Worm (Caenorhabditis elegans): ENCODE measurements around the gene fask-1.

Gene fask-1

ce11 chrIV:13098652-13099051 is 1.9 kb upstream of the fask-1 start, which contains the start of the genes dli-1, tin-9.2 and exos-4.1:
TSS of gene dli-1 (minus strand) at chrIV:13098792.
TSS of gene tin-9.2 (plus strand) at chrIV:13098995.
TSS of gene exos-4.1 (plus strand) at chrIV:13098999.
- TF ChIP-seq him-1 (tag; optimal IDR thresholded peaks at IDR 0.05) (no peak), W03F9.2 (tag; optimal IDR thresholded peaks at IDR 0.05) (peak; percentile 86)

DNA sequence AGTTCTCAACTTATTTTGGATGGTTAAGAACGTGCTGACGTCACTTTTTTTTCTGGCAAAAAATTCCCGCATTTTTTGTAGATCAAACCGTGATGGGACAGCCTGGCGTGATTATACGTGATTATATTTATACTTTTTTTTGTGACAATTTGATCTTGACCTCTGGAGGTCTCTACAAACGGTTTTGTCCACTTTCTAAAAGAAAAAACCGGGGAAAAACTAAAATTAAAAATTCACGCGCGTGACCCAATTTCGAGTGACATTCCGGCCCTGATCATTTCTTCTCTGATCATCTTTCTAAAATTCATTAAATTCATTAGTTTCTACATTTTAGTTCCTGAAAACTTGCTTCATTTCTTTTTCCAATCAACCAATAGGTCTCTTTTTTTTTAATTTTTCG is 4.4 kb downstream of the fask-1 start, which contains the start of gene rde-11:
Gene rde-11, plus strand, starts transcription at position 301 of the 400 bp plus-strand sequence.
- TF ChIP-seq him-1 (tag; optimal IDR thresholded peaks at IDR 0.05) (no peak), W03F9.2 (tag; optimal IDR thresholded peaks at IDR 0.05) (no peak), dao-5 (tag; optimal IDR thresholded peaks at IDR 0.05) (no peak)

ce11 chrIV:13107359-13107758 is 6.8 kb downstream of the fask-1 start, which contains the start of gene B0564.2:
TSS of gene B0564.2 (plus strand) at chrIV:13107659.
- TF ChIP-seq W03F9.2 (tag; optimal IDR thresholded peaks at IDR 0.05) (no peak), him-1 (tag; optimal IDR thresholded peaks at IDR 0.05) (no peak), dao-5 (tag; optimal IDR thresholded peaks at IDR 0.05) (no peak)

DNA sequence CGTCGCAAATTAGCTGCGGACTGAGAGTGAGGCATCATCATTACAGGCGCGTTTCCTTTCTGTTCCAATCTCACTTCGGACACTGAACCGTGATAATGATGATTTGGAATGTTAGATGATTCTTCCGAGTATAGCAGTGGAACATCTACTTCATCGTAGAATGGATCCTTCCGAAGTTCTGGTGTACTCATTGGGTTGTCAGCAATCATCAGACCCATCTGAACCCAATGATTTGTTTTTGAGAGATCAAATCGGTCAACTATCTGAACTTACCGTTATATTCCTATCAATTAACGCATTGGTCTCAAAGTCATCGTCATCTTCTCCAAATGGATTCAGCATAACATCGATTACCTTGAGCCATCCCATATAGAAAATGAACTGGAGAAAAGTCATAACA is 7.9 kb downstream of the fask-1 start:
- TF ChIP-seq him-1 (tag; optimal IDR thresholded peaks at IDR 0.05) (no peak), W03F9.2 (tag; optimal IDR thresholded peaks at IDR 0.05) (no peak), dao-5 (tag; optimal IDR thresholded peaks at IDR 0.05) (no peak)

- TF ChIP-seq him-1 (tag; optimal IDR thresholded peaks at IDR 0.05), result no peak
- TF ChIP-seq dao-5 (tag; optimal IDR thresholded peaks at IDR 0.05), result no peak
- TF ChIP-seq W03F9.2 (tag; optimal IDR thresholded peaks at IDR 0.05), result no peak
Observed at ce11 chrIV:13109751-13110150, 9.2 kb downstream of the fask-1 start, which contains the start of gene best-1. TSS of gene best-1 (minus strand) at chrIV:13109779.

DNA sequence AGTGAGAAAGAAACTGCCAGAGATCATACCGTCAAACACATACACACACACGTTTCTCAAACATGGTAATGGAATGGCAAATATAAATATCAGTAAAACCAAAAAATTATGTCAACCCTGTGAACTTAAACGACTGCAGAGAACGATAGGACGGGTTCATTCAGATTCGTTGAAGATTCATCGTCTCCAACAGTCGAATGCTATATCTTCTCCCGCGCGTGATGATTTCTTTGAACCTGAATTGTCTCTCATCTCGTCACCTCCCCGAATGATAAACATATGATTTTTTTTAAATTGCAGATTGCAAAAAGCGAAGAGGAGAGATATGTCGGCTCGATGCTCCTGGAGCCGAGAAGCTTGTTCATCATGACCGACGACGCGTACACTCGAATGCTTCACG is 10.4 kb downstream of the fask-1 start:
- no peak for TF ChIP-seq him-1 (tag; optimal IDR thresholded peaks at IDR 0.05)
- no peak for TF ChIP-seq dao-5 (tag; optimal IDR thresholded peaks at IDR 0.05)
- TF ChIP-seq W03F9.2 (tag; optimal IDR thresholded peaks at IDR 0.05), result no peak

- TF ChIP-seq W03F9.2 (tag; optimal IDR thresholded peaks at IDR 0.05), result no peak
- no peak for TF ChIP-seq dao-5 (tag; optimal IDR thresholded peaks at IDR 0.05)
- no peak for TF ChIP-seq him-1 (tag; optimal IDR thresholded peaks at IDR 0.05)
Observed at ce11 chrIV:13112982-13113381, 12.5 kb downstream of the fask-1 start, which contains the start of gene best-2. TSS of gene best-2 (minus strand) at chrIV:13113082.

- TF ChIP-seq W03F9.2 (tag; optimal IDR thresholded peaks at IDR 0.05) (no peak), dao-5 (tag; optimal IDR thresholded peaks at IDR 0.05) (no peak), him-1 (tag; optimal IDR thresholded peaks at IDR 0.05) (no peak)
Observed at ce11 chrIV:13116679-13117078, 16.2 kb downstream of the fask-1 start.

DNA sequence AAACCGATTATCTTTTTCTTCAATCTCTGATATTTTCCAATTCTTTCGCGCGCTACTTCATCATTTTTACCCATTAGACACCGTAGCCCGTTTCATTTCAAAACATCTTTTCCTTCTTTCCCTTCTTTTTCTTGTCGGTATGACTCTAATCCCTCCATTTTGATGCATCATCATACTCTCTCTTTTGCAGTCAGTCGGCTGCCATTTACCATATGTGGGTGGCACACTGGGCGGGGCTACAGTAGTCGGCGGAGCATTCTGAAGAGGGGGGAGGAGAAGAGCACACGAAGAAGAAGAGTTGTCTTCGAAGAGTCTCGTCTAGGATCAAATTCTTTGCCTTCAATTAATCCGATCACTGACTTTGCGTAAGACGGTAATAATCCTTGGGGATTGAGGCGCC is 18.3 kb downstream of the fask-1 start, which contains the start of gene unc-30:
Gene unc-30, plus strand, starts transcription at position 184 of the 400 bp plus-strand sequence.
- TF ChIP-seq him-1 (tag; optimal IDR thresholded peaks at IDR 0.05), result no peak
- TF ChIP-seq W03F9.2 (tag; optimal IDR thresholded peaks at IDR 0.05), result no peak
- TF ChIP-seq dao-5 (tag; optimal IDR thresholded peaks at IDR 0.05), result no peak

ce11 chrIV:13121396-13121795 is 20.9 kb downstream of the fask-1 start:
- TF ChIP-seq dao-5 (tag; optimal IDR thresholded peaks at IDR 0.05) (no peak), W03F9.2 (tag; optimal IDR thresholded peaks at IDR 0.05) (no peak), him-1 (tag; optimal IDR thresholded peaks at IDR 0.05) (no peak)

DNA sequence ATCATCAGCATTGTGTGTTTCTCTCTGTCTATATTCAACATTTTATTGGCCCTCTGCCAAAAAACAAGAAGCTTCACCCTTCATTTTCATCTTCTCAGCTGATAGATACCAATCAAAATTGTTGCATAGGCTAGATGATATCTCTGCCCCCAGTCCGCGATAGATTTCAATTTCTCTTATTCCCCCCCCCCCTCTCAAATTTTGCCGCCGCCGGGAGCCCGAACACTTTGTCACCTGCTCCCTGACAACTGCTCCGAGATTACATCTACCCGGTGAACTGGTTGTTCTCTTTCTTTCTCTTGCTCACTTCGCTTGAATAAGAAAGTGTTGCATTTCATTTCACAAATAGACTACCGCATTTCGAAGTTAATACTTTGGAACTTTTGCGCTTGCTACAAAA is 25.5 kb downstream of the fask-1 start:
- TF ChIP-seq W03F9.2 (tag; optimal IDR thresholded peaks at IDR 0.05) (no peak), dao-5 (tag; optimal IDR thresholded peaks at IDR 0.05) (no peak), him-1 (tag; optimal IDR thresholded peaks at IDR 0.05) (no peak)

DNA sequence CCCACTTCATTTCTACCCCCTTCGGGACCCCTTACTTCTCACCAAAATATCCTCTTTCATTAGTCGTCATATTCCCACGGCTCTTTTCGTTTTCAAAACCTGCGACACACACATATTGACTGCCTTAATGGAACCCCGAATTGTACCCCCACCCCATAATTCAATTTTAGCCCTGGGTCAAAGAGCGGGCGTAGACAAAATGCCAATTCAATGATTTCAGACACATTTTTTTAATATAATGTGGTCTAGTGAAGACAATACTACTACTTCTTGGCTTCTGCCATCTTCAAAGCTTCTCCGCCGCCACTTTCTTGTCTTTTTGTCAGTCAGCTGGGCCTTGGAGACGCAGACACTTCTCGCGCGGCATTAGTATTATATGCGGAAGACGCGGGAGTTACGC is 27.2 kb downstream of the fask-1 start:
- TF ChIP-seq W03F9.2 (tag; optimal IDR thresholded peaks at IDR 0.05), result no peak
- no peak for TF ChIP-seq dao-5 (tag; optimal IDR thresholded peaks at IDR 0.05)
- TF ChIP-seq him-1 (tag; optimal IDR thresholded peaks at IDR 0.05), result no peak

- TF ChIP-seq dao-5 (tag; optimal IDR thresholded peaks at IDR 0.05) (no peak), him-1 (tag; optimal IDR thresholded peaks at IDR 0.05) (no peak), W03F9.2 (tag; optimal IDR thresholded peaks at IDR 0.05) (no peak)
Observed at ce11 chrIV:13142254-13142653, 41.7 kb downstream of the fask-1 start, which contains the start of gene spe-43. TSS of gene spe-43 (minus strand) at chrIV:13142354.

- TF ChIP-seq W03F9.2 (tag; optimal IDR thresholded peaks at IDR 0.05) (no peak), him-1 (tag; optimal IDR thresholded peaks at IDR 0.05) (no peak), dao-5 (tag; optimal IDR thresholded peaks at IDR 0.05) (no peak)
Observed at ce11 chrIV:13149276-13149675, 48.8 kb downstream of the fask-1 start, which contains the start of gene nlp-79. TSS of gene nlp-79 (plus strand) at chrIV:13149576.

Measured in whole organism, L4/young adult.